Fruit fly (Drosophila melanogaster): ENCODE measurements around the gene Boh2.

Boh2 gene

DNA sequence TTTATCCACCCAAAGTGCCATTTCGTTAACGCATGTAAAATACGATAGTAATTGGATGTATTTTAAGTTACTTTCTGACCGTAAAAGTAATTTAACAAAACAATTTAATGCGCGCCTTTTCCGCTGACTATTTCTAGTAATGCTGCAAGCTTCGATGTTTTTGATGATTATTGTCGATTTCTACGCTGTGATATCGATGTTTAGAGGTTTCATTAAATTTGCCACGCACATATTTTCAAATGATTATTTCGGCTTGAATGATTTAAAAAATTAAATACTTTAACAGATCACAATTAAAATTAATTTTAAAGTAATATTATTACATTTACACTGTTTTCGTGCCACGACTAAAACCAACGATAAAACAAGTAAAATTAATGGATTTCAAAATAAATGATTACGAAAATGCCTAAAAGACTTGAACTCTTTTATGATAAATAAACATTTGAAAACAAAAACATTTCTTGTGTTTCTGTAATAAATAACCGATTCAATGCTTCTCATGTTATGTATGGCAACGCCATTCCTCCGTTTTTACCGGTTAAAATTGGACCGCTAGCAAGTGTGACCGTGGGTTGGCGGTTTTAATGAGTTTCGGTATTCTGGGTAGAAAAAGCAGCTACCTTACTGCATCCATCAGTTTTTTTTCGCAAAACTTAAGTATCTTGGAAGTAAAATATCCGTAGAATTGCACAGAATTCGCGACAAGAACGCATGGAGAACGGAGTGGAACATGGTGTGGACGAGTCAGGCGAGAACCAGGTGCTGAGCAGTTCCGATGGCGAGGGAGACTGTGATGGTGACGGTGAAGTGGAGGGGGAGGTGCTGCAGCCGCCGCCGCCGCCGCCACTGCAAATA is 48.5 kb upstream of the Boh2 start, which contains the start of the genes RfC38 and CG4751 (continued):
- TF ChIP-seq crc (GFP tag; optimal IDR thresholded peaks at IDR 0.05) = no peak
- no peak for TF ChIP-seq ato (GFP tag; IDR thresholded peaks at IDR 0.05; ENCODE audit: partially characterized antibody)
- TF ChIP-seq jumu (GFP tag; optimal IDR thresholded peaks at IDR 0.05) = no peak
- TF ChIP-seq CG15696 (tag; optimal IDR thresholded peaks at IDR 0.05) = no peak
- no peak for TF ChIP-seq CG11085 (GFP tag; IDR thresholded peaks at IDR 0.05)
- peak; percentile 8 for TF ChIP-seq Jarid2 (GFP tag; optimal IDR thresholded peaks at IDR 0.05)
- no peak for TF ChIP-seq CG31388 (GFP tag; optimal IDR thresholded peaks at IDR 0.05)
- TF ChIP-seq lmd (GFP tag; IDR thresholded peaks at IDR 0.05) = no peak
- no peak for TF ChIP-seq tx (GFP tag; optimal IDR thresholded peaks at IDR 0.05)
- TF ChIP-seq Hey (tag; optimal IDR thresholded peaks at IDR 0.05) = no peak
- no peak for TF ChIP-seq Tbp (GFP tag; optimal IDR thresholded peaks at IDR 0.05)
- peak; percentile 68 for TF ChIP-seq CG12391 (tag; optimal IDR thresholded peaks at IDR 0.05)
- TF ChIP-seq CG11723 (GFP tag; optimal IDR thresholded peaks at IDR 0.05) = no peak
- no peak for TF ChIP-seq CG18599 (GFP tag; optimal IDR thresholded peaks at IDR 0.05)
- TF ChIP-seq sc (optimal IDR thresholded peaks at IDR 0.05) = no peak
- no peak for TF ChIP-seq sc (GFP tag; optimal IDR thresholded peaks at IDR 0.05)
- no peak for TF ChIP-seq CG10321 (GFP tag; IDR thresholded peaks at IDR 0.05)
- no peak for TF ChIP-seq gro (GFP tag; optimal IDR thresholded peaks at IDR 0.05)
- TF ChIP-seq CG14667 (GFP tag; IDR thresholded peaks at IDR 0.05) = no peak
- TF ChIP-seq Dbx (GFP tag; IDR thresholded peaks at IDR 0.05) = no peak
- no peak for TF ChIP-seq CG6175 (GFP tag; IDR thresholded peaks at IDR 0.05)
- TF ChIP-seq CG6654 (GFP tag; optimal IDR thresholded peaks at IDR 0.05) = no peak
- TF ChIP-seq CG10462 (GFP tag; optimal IDR thresholded peaks at IDR 0.05) = no peak
- TF ChIP-seq CG9215 (GFP tag; IDR thresholded peaks at IDR 0.05) = no peak
- no peak for TF ChIP-seq Fer2 (tag; optimal IDR thresholded peaks at IDR 0.05)
- no peak for TF ChIP-seq CG1832 (GFP tag; optimal IDR thresholded peaks at IDR 0.05)
- TF ChIP-seq dimm (GFP tag; IDR thresholded peaks at IDR 0.05) = no peak
- no peak for TF ChIP-seq gsb (GFP tag; IDR thresholded peaks at IDR 0.05)
- peak; percentile 44; the same call in 1 of the 2 replicates for TF ChIP-seq nerfin-2 (GFP tag; IDR thresholded peaks at IDR 0.05; ENCODE audit: partially characterized antibody)
- 0 out of 2 replicates have a peak, but pooled peaks have one; percentile 6 for TF ChIP-seq slbo (GFP tag; IDR thresholded peaks at IDR 0.05)
- no peak for TF ChIP-seq pho (GFP tag; optimal IDR thresholded peaks at IDR 0.05)
- TF ChIP-seq so (GFP tag; IDR thresholded peaks at IDR 0.05) = no peak
- TF ChIP-seq CG12744 (GFP tag; optimal IDR thresholded peaks at IDR 0.05) = no peak
- TF ChIP-seq eve (GFP tag; optimal IDR thresholded peaks at IDR 0.05) = no peak
- no peak for TF ChIP-seq br (optimal IDR thresholded peaks at IDR 0.05)
- no peak for TF ChIP-seq tup (GFP tag; optimal IDR thresholded peaks at IDR 0.05)
- peak; percentile 75 for TF ChIP-seq Dref (GFP tag; IDR thresholded peaks at IDR 0.05)
- TF ChIP-seq danr (GFP tag; IDR thresholded peaks at IDR 0.05) = no peak
- TF ChIP-seq ro (GFP tag; IDR thresholded peaks at IDR 0.05) = no peak
- peak; percentile 43; the same call in 2 of the 3 replicates for TF ChIP-seq Opbp (GFP tag; IDR thresholded peaks at IDR 0.05; ENCODE audit: partially characterized antibody)
- no peak for TF ChIP-seq ken (GFP tag; IDR thresholded peaks at IDR 0.05)
- TF ChIP-seq tll (GFP tag; optimal IDR thresholded peaks at IDR 0.05) = no peak
- TF ChIP-seq Oli (tag; optimal IDR thresholded peaks at IDR 0.05) = no peak
- no peak for TF ChIP-seq gcm2 (GFP tag; optimal IDR thresholded peaks at IDR 0.05)
- no peak for TF ChIP-seq HmgD (GFP tag; optimal IDR thresholded peaks at IDR 0.05)
- no peak for TF ChIP-seq Vsx1 (GFP tag; optimal IDR thresholded peaks at IDR 0.05)
- TF ChIP-seq CG8089 (GFP tag; optimal IDR thresholded peaks at IDR 0.05) = no peak
- TF ChIP-seq Lpt (GFP tag; optimal IDR thresholded peaks at IDR 0.05) = no peak
- no peak for TF ChIP-seq CG18764 (GFP tag; optimal IDR thresholded peaks at IDR 0.05)
- no peak for TF ChIP-seq CG9609 (GFP tag; optimal IDR thresholded peaks at IDR 0.05)
- TF ChIP-seq CG15011 (GFP tag; optimal IDR thresholded peaks at IDR 0.05) = no peak

Measured in whole organism, embryonic.